Worm (Caenorhabditis elegans): ENCODE data around the gene pals-38.

Gene pals-38

ce11 chrV:12411909-12412308 is 34.9 kb downstream of the pals-38 start, which contains the start of gene cdr-7:
cdr-7 (minus strand) TSS chrV:12412113.
- no peak for TF ChIP-seq unc-62 (GFP tag; optimal IDR thresholded peaks at IDR 0.05)

ce11 chrV:12410416-12411001 is 36.3 kb downstream of the pals-38 start, which contains the start of gene hrg-2:
hrg-2 (minus strand) TSS chrV:12410513.
- TF ChIP-seq unc-62 (GFP tag; optimal IDR thresholded peaks at IDR 0.05): no peak

ce11 chrV:12408996-12409395 is 37.8 kb downstream of the pals-38 start:
- TF ChIP-seq unc-62 (GFP tag; optimal IDR thresholded peaks at IDR 0.05): no peak

- TF ChIP-seq unc-62 (GFP tag; optimal IDR thresholded peaks at IDR 0.05): no peak
Observed at ce11 chrV:12408525-12408924, 38.3 kb downstream of the pals-38 start, which contains the start of gene cdr-4. cdr-4 (minus strand) TSS chrV:12408625.

ce11 chrV:12406514-12406913 is 40.3 kb downstream of the pals-38 start:
- TF ChIP-seq unc-62 (GFP tag; optimal IDR thresholded peaks at IDR 0.05): no peak

ce11 chrV:12405929-12406328 is 40.9 kb downstream of the pals-38 start, which contains the start of gene K01D12.10:
K01D12.10 (plus strand) TSS chrV:12406229.
- no peak for TF ChIP-seq unc-62 (GFP tag; optimal IDR thresholded peaks at IDR 0.05)

- TF ChIP-seq unc-62 (GFP tag; optimal IDR thresholded peaks at IDR 0.05): no peak
Observed at ce11 chrV:12404544-12404943, 42.3 kb downstream of the pals-38 start, which contains the start of gene K01D12.9. K01D12.9 (minus strand) TSS chrV:12404644.

- TF ChIP-seq unc-62 (GFP tag; optimal IDR thresholded peaks at IDR 0.05): no peak
Observed at ce11 chrV:12402355-12402754, 44.4 kb downstream of the pals-38 start, which contains the start of gene K01D12.8. K01D12.8 (plus strand) TSS chrV:12402655.

- TF ChIP-seq unc-62 (GFP tag; optimal IDR thresholded peaks at IDR 0.05): no peak
Observed at ce11 chrV:12401383-12401782, 45.4 kb downstream of the pals-38 start, which contains the start of gene K01D12.7. K01D12.7 (minus strand) TSS chrV:12401483.

ce11 chrV:12400677-12401236 is 46.0 kb downstream of the pals-38 start, which contains the start of the genes K01D12.20 and miga-1:
K01D12.20 (minus strand) TSS chrV:12400814.
miga-1 (minus strand) TSS chrV:12400859.
- TF ChIP-seq unc-62 (GFP tag; optimal IDR thresholded peaks at IDR 0.05): no peak

- no peak for TF ChIP-seq unc-62 (GFP tag; optimal IDR thresholded peaks at IDR 0.05)
Observed at ce11 chrV:12397545-12397944, 49.2 kb downstream of the pals-38 start, which contains the start of gene K01D12.5. K01D12.5 (plus strand) TSS chrV:12397845.

ce11 chrV:12395699-12396098 is 51.1 kb downstream of the pals-38 start, which contains the start of gene twk-14:
twk-14 (minus strand) TSS chrV:12395706.
- no peak for TF ChIP-seq unc-62 (GFP tag; optimal IDR thresholded peaks at IDR 0.05)
